Fruit fly (Drosophila melanogaster): ENCODE data around the gene ppk21.
A peak's percentile ranks its signal among the peaks of the same experiment; 100 is the strongest.

Gene ppk21

dm6 chr3R:29690539-29690852 is 25.9 kb downstream of the ppk21 start (continued):
- TF ChIP-seq CG2129 (GFP tag; IDR thresholded peaks at IDR 0.05; ENCODE audit: partially characterized antibody): no peak
- TF ChIP-seq CG3726 (GFP tag; IDR thresholded peaks at IDR 0.05): no peak
- peak; percentile 61 for TF ChIP-seq CG12391 (tag; optimal IDR thresholded peaks at IDR 0.05)
- peak; percentile 0 for TF ChIP-seq CG2120 (GFP tag; optimal IDR thresholded peaks at IDR 0.05)
- no peak for TF ChIP-seq sna (GFP tag; IDR thresholded peaks at IDR 0.05; ENCODE audit: partially characterized antibody)
- no peak for TF ChIP-seq CG17385 (GFP tag; optimal IDR thresholded peaks at IDR 0.05)
- no peak for TF ChIP-seq fd64A (GFP tag; optimal IDR thresholded peaks at IDR 0.05)
- no peak for TF ChIP-seq wor (GFP tag; IDR thresholded peaks at IDR 0.05)
- no peak for TF ChIP-seq CG17912 (GFP tag; optimal IDR thresholded peaks at IDR 0.05)
- no peak for TF ChIP-seq ap (GFP tag; IDR thresholded peaks at IDR 0.05)
- no peak for TF ChIP-seq CG10565 (GFP tag; optimal IDR thresholded peaks at IDR 0.05)
- TF ChIP-seq Lhr (GFP tag; optimal IDR thresholded peaks at IDR 0.05): peak; percentile 2
- no peak for TF ChIP-seq ftz-f1 (GFP tag; optimal IDR thresholded peaks at IDR 0.05)
- TF ChIP-seq bbx (GFP tag; IDR thresholded peaks at IDR 0.05; ENCODE audit: partially characterized antibody): no peak
- TF ChIP-seq Blimp-1 (GFP tag; optimal IDR thresholded peaks at IDR 0.05): peak; percentile 67
- no peak for TF ChIP-seq emc (GFP tag; optimal IDR thresholded peaks at IDR 0.05)
- TF ChIP-seq CG13123 (GFP tag; optimal IDR thresholded peaks at IDR 0.05): no peak
- no peak for TF ChIP-seq Sry-δ (GFP tag; optimal IDR thresholded peaks at IDR 0.05)
- TF ChIP-seq CG14441 (GFP tag; IDR thresholded peaks at IDR 0.05): no peak
- TF ChIP-seq ttk (GFP tag; IDR thresholded peaks at IDR 0.05): no peak
- no peak for TF ChIP-seq CG30020 (tag; optimal IDR thresholded peaks at IDR 0.05)
- no peak for TF ChIP-seq Scr (GFP tag; IDR thresholded peaks at IDR 0.05; ENCODE audit: partially characterized antibody)
- TF ChIP-seq hb (GFP tag; IDR thresholded peaks at IDR 0.05; ENCODE audit: partially characterized antibody): no peak
- peak; percentile 20 for TF ChIP-seq CG7786 (GFP tag; optimal IDR thresholded peaks at IDR 0.05)
- no peak for TF ChIP-seq CG6175 (GFP tag; IDR thresholded peaks at IDR 0.05)
- TF ChIP-seq Camta (GFP tag; optimal IDR thresholded peaks at IDR 0.05): no peak
- no peak for TF ChIP-seq ewg (GFP tag; optimal IDR thresholded peaks at IDR 0.05)
- TF ChIP-seq Med (GFP tag): peak; percentile 78
- TF ChIP-seq ara (GFP tag; IDR thresholded peaks at IDR 0.05): no peak
- no peak for TF ChIP-seq lov (optimal IDR thresholded peaks at IDR 0.05)
- no peak for TF ChIP-seq lov (GFP tag; IDR thresholded peaks at IDR 0.05)
- TF ChIP-seq Max (GFP tag; optimal IDR thresholded peaks at IDR 0.05): no peak
- no peak for TF ChIP-seq nerfin-2 (GFP tag; IDR thresholded peaks at IDR 0.05; ENCODE audit: partially characterized antibody)
- no peak for TF ChIP-seq otp (GFP tag; IDR thresholded peaks at IDR 0.05)
- TF ChIP-seq CG12071 (GFP tag; optimal IDR thresholded peaks at IDR 0.05): peak; percentile 9
- no peak for TF ChIP-seq hbn (GFP tag; IDR thresholded peaks at IDR 0.05; ENCODE audit: partially characterized antibody)
- TF ChIP-seq Adf1 (GFP tag; IDR thresholded peaks at IDR 0.05): no peak
- no peak for TF ChIP-seq stc (GFP tag; IDR thresholded peaks at IDR 0.05)
- TF ChIP-seq CG10147 (GFP tag; optimal IDR thresholded peaks at IDR 0.05): no peak
- TF ChIP-seq fd96Cb (tag; optimal IDR thresholded peaks at IDR 0.05): peak; percentile 59
- peak in 1 of 2 experiments; percentile 55 for TF ChIP-seq Hr51 (GFP tag; optimal IDR thresholded peaks at IDR 0.05)
- 0 out of 2 replicates have a peak, but pooled peaks have one; percentile 34 for TF ChIP-seq ranshi (GFP tag; IDR thresholded peaks at IDR 0.05)
- peak; percentile 4 to 46 for TF ChIP-seq chif (GFP tag; optimal IDR thresholded peaks at IDR 0.05)
- peak; percentile 31 for TF ChIP-seq nerfin-1 (tag; optimal IDR thresholded peaks at IDR 0.05)
- TF ChIP-seq CG6254 (GFP tag; optimal IDR thresholded peaks at IDR 0.05): no peak
- TF ChIP-seq Dip2 (GFP tag; IDR thresholded peaks at IDR 0.05): no peak
- no peak for TF ChIP-seq Mrtf (GFP tag; IDR thresholded peaks at IDR 0.05)
- TF ChIP-seq CG2116 (GFP tag; optimal IDR thresholded peaks at IDR 0.05): no peak
- TF ChIP-seq Opbp (GFP tag; IDR thresholded peaks at IDR 0.05; ENCODE audit: partially characterized antibody): no peak
- no peak for TF ChIP-seq CG4617 (GFP tag; optimal IDR thresholded peaks at IDR 0.05; ENCODE audit: borderline replicate concordance)
- no peak for TF ChIP-seq CG3163 (GFP tag; optimal IDR thresholded peaks at IDR 0.05)

All from whole organism, embryonic.